Fruit fly (Drosophila melanogaster): ENCODE measurements around the gene CG16965.

dm6 chr2L:11931603-11932002 lies 49.8 kb upstream of the CG16965 start:
- TF ChIP-seq Dfd (GFP tag; optimal IDR thresholded peaks at IDR 0.05) (no peak), Sp1 (GFP tag; optimal IDR thresholded peaks at IDR 0.05) (no peak), psq (GFP tag; optimal IDR thresholded peaks at IDR 0.05) (no peak), sage (GFP tag; optimal IDR thresholded peaks at IDR 0.05) (no peak), CrebA (GFP tag; optimal IDR thresholded peaks at IDR 0.05; ENCODE audit: borderline replicate concordance) (no peak), Abd-B (GFP tag; optimal IDR thresholded peaks at IDR 0.05) (no peak), CG32264 (GFP tag; optimal IDR thresholded peaks at IDR 0.05) (no peak), h (GFP tag; optimal IDR thresholded peaks at IDR 0.05) (no peak), pan (optimal IDR thresholded peaks at IDR 0.05) (no peak), brk (GFP tag; optimal IDR thresholded peaks at IDR 0.05) (no peak), foxo (GFP tag; optimal IDR thresholded peaks at IDR 0.05) (no peak)
